Worm (Caenorhabditis elegans) whole organism, L1 larva: ENCODE results near the gene gst-28.

Experiments
- elt-3 ChIP-seq, 6 experiments: fragments of 150-350 bp in 1 of 6; sonication (generic microtip); optimal IDR thresholded peaks; 2 replicates each; lab custom pipeline; 2017 to 2018; ENCODE audit warnings: missing biosample characterization in 6 of 6, missing genetic modification characterization in 6 of 6, inconsistent platforms in 1 of 6
- hpl-2 ChIP-seq: fragments of 150-350 bp; optimal IDR thresholded peaks from 2 replicates; lab custom pipeline; 2014; ENCODE audit warnings: missing biosample characterization, missing genetic modification reagents, missing genetic modification characterization
- nhr-19 ChIP-seq: fragments of 200-800 bp; sonication (Bioruptor generic); conservative IDR thresholded peaks from 2 replicates; pipeline ENCODE4 v1.3.6; 2022; ENCODE audit warnings: missing genetic modification characterization, missing compliant biosample characterization

Gene gst-28

DNA sequence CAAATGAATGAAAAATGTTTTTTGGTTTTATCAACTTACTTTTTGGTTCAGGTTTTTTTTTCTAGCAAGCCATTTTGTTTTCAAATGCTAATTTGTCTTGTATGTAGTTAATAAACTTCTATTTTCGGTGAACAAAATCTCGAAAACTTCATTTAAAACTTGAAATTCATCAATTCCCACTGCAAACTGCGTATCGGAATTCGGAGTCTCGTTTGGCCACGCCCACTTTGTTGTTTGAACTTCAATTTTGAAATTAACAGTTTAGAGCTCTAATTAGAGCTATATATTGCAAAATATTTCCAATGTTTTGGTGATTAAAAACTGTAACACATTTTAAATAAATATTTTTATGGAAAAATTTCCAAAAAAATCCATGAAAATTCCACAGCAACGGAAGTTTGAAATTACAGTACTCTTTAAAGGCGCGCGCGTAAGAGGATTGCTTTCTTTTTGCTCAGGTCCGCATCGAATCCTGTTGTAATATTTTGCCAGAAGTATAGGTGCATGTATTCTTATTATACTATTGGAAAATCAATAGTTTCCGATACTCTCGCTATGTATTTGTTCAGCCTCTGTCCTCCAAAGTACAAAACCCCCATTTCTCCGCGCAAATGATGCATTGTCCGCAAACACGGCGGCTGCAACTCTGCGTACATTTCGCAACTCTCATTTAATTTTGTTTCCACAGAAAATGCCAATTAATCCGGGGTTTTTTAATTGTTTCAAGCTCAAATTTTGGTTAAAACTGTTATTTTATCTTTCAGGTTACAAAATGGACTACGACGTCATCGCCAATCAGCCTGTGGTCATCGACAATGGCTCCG, 47.6 kb downstream of the gst-28 start, which contains the start of gene arp-1 (continued):
- peak; percentile 63 for TF ChIP-seq hpl-2 (GFP tag; lab: Kevin White, UChicago)
- peak; percentile 26; the same call in 1 of the 2 replicates for TF ChIP-seq nhr-19 (GFP tag; lab: Robert Waterston, UW)
- peak in 1 of 6 experiments; percentile 1 for TF ChIP-seq elt-3 (tag; optimal IDR thresholded peaks at IDR 0.05; lab: Kevin White, UChicago)
